Worm (Caenorhabditis elegans) whole organism, L4 larva: ENCODE measurements around the gene ZC443.7.
A peak's percentile ranks its signal among the peaks of the same experiment; 100 is the strongest.

Source experiments
- D1046.2 ChIP-seq: fragments of 200-800 bp; sonication (Bioruptor generic); IDR thresholded peaks from 2 replicates; pipeline ENCODE4 v1.3.6; 2022; ENCODE audit warnings: missing genetic modification characterization, missing compliant biosample characterization
- F26F4.8 ChIP-seq: fragments of 200-800 bp; sonication (Bioruptor generic); conservative IDR thresholded peaks from 2 replicates; pipeline ENCODE4 v1.3.6; 2022; ENCODE audit warnings: missing genetic modification characterization, missing compliant biosample characterization
- F37D6.2 ChIP-seq: sonication (generic microtip); optimal IDR thresholded peaks from 2 replicates; lab custom pipeline; 2016; ENCODE audit warnings: mild to moderate bottlenecking, missing genetic modification characterization, missing compliant biosample characterization
- F44E2.7 ChIP-seq: fragments of 200-800 bp; sonication (Bioruptor generic); IDR thresholded peaks from 2 replicates; pipeline ENCODE4 v2.1.2; 2022; ENCODE audit warnings: missing genetic modification characterization, missing compliant biosample characterization
- R02D3.7 ChIP-seq: fragments of 150-350 bp; sonication (generic microtip); optimal IDR thresholded peaks from 3 replicates; lab custom pipeline; 2014; ENCODE audit warnings: missing biosample characterization, missing genetic modification characterization
- T26A8.4 ChIP-seq: fragments of 200-800 bp; sonication (Bioruptor generic); IDR thresholded peaks from 2 replicates; pipeline ENCODE4 v1.3.6; 2022; ENCODE audit warnings: missing genetic modification characterization, missing compliant biosample characterization
- ZK546.5 ChIP-seq, 2 experiments: sonication (generic microtip); optimal IDR thresholded peaks; 2 replicates each; lab custom pipeline; 2017; ENCODE audit warnings: missing biosample characterization in 2 of 2, missing genetic modification characterization in 2 of 2
- ama-1 ChIP-seq: fragments of 150-350 bp; optimal IDR thresholded peaks from 2 replicates; lab custom pipeline; 2014; ENCODE audit warnings: inconsistent platforms, mixed read lengths
- arid-1 ChIP-seq: fragments of 200-800 bp; sonication (Bioruptor generic); conservative IDR thresholded peaks from 2 replicates; pipeline ENCODE4 v1.3.6; 2022; ENCODE audit warnings: missing genetic modification reagents, missing genetic modification characterization, missing compliant biosample characterization
- attf-4 ChIP-seq: sonication (generic microtip); optimal IDR thresholded peaks from 3 replicates; lab custom pipeline; 2017; ENCODE audit warnings: missing biosample characterization, missing genetic modification characterization
- ceh-62 ChIP-seq: sonication (generic microtip); optimal IDR thresholded peaks from 2 replicates; lab custom pipeline; 2017; ENCODE audit warnings: missing biosample characterization, missing genetic modification characterization
- ceh-82 ChIP-seq: sonication (generic microtip); optimal IDR thresholded peaks from 2 replicates; lab custom pipeline; 2017; ENCODE audit warnings: missing biosample characterization, missing genetic modification characterization
- ces-1 ChIP-seq: fragments of 150-350 bp; sonication (generic microtip); optimal IDR thresholded peaks from 4 replicates; lab custom pipeline; 2014; ENCODE audit warnings: missing biosample characterization, missing genetic modification reagents, missing genetic modification characterization
- cey-2 ChIP-seq: sonication (generic microtip); optimal IDR thresholded peaks from 3 replicates; lab custom pipeline; 2017; ENCODE audit warnings: missing genetic modification characterization, mild to moderate bottlenecking, missing compliant biosample characterization, antibody characterized with exemption, borderline replicate concordance; ENCODE audit not compliant: insufficient read depth
- ctbp-1 ChIP-seq: fragments of 200-800 bp; sonication (Bioruptor generic); IDR thresholded peaks from 2 replicates; pipeline ENCODE4 v1.3.6; 2022; ENCODE audit warnings: missing genetic modification reagents, missing genetic modification characterization, missing compliant biosample characterization
- daf-12 ChIP-seq: fragments of 150-350 bp; optimal IDR thresholded peaks from 2 replicates; lab custom pipeline; 2014; ENCODE audit warnings: missing biosample characterization, missing genetic modification reagents, missing genetic modification characterization
- daf-16 ChIP-seq, 3 experiments: sonication (generic microtip); optimal IDR thresholded peaks; 2 replicates each; lab custom pipeline; 2016 to 2017; ENCODE audit warnings: missing genetic modification characterization in 3 of 3, missing genetic modification reagents in 3 of 3, mild to moderate bottlenecking in 2 of 3, missing compliant biosample characterization in 2 of 3, missing biosample characterization in 1 of 3, moderate library complexity in 1 of 3
- daf-19 ChIP-seq: fragments of 200-800 bp; sonication (Bioruptor generic); conservative IDR thresholded peaks from 2 replicates; pipeline ENCODE4 v1.3.6; 2022; ENCODE audit warnings: missing genetic modification characterization, missing compliant biosample characterization
- daf-8 ChIP-seq: fragments of 200-800 bp; sonication (Bioruptor generic); IDR thresholded peaks from 2 replicates; pipeline ENCODE4 v1.3.6; 2022; ENCODE audit warnings: missing genetic modification characterization, missing compliant biosample characterization
- dmd-6 ChIP-seq: fragments of 200-800 bp; sonication (Bioruptor generic); IDR thresholded peaks from 2 replicates; pipeline ENCODE4 v1.3.6; 2022; ENCODE audit warnings: missing genetic modification reagents, missing genetic modification characterization, missing compliant biosample characterization
- dve-1 ChIP-seq: sonication (generic microtip); optimal IDR thresholded peaks from 2 replicates; lab custom pipeline; 2017; ENCODE audit warnings: antibody characterized with exemption, mild to moderate bottlenecking, missing genetic modification characterization, missing compliant biosample characterization; ENCODE audit not compliant: insufficient read depth
- egl-27 ChIP-seq: sonication (generic microtip); optimal IDR thresholded peaks from 3 replicates; lab custom pipeline; 2017; ENCODE audit warnings: missing biosample characterization, missing genetic modification reagents, missing genetic modification characterization
- fos-1 ChIP-seq: fragments of 150-350 bp; optimal IDR thresholded peaks from 2 replicates; lab custom pipeline; 2014; ENCODE audit warnings: missing biosample characterization, missing genetic modification characterization
- hlh-30 ChIP-seq: sonication (generic microtip); optimal IDR thresholded peaks from 2 replicates; lab custom pipeline; 2017; ENCODE audit warnings: antibody characterized with exemption, mild to moderate bottlenecking, missing genetic modification characterization, missing compliant biosample characterization; ENCODE audit not compliant: insufficient read depth
- hmg-1.1 ChIP-seq: fragments of 200-800 bp; sonication (Bioruptor generic); IDR thresholded peaks from 2 replicates; pipeline ENCODE4 v1.3.6; 2022; ENCODE audit warnings: missing genetic modification reagents, missing genetic modification characterization, missing compliant biosample characterization
- lin-15B ChIP-seq: fragments of 150-350 bp; sonication (generic microtip); optimal IDR thresholded peaks from 3 replicates; lab custom pipeline; 2014; ENCODE audit warnings: missing biosample characterization, missing genetic modification characterization
- lin-38 ChIP-seq: fragments of 200-800 bp; sonication (Bioruptor generic); IDR thresholded peaks from 2 replicates; pipeline ENCODE4 v1.3.6; 2022; ENCODE audit warnings: missing genetic modification reagents, missing genetic modification characterization, missing compliant biosample characterization
- madf-5 ChIP-seq, 2 experiments: fragments of 200-800 bp; sonication (Bioruptor generic); IDR thresholded peaks; 2 replicates each; pipeline ENCODE4 v1.3.6; 2022; ENCODE audit warnings: missing compliant biosample characterization in 2 of 2, missing genetic modification characterization in 2 of 2
- madf-9 ChIP-seq: fragments of 200-800 bp; sonication (Bioruptor generic); conservative IDR thresholded peaks from 2 replicates; pipeline ENCODE4 v1.3.6; 2022; ENCODE audit warnings: missing genetic modification reagents, missing genetic modification characterization, missing compliant biosample characterization
- mdl-1 ChIP-seq, 2 experiments: fragments of 150-350 bp in 1 of 2; sonication (generic microtip) in 1 of 2; optimal IDR thresholded peaks; 2 replicates each; lab custom pipeline; 2014 to 2017; ENCODE audit warnings: missing biosample characterization in 2 of 2, missing genetic modification characterization in 2 of 2
- mep-1 ChIP-seq: fragments of 150-350 bp; sonication (generic microtip); optimal IDR thresholded peaks from 3 replicates; lab custom pipeline; 2014; ENCODE audit warnings: missing biosample characterization, missing genetic modification characterization
- mxl-3 ChIP-seq: fragments of 200-800 bp; sonication (Bioruptor generic); optimal IDR thresholded peaks from 2 replicates; lab custom pipeline; 2018; ENCODE audit warnings: mild to moderate bottlenecking, missing genetic modification characterization, missing compliant biosample characterization
- nhr-25 ChIP-seq: sonication (generic microtip); optimal IDR thresholded peaks from 2 replicates; lab custom pipeline; 2017; ENCODE audit warnings: missing genetic modification characterization, mild to moderate bottlenecking, missing compliant biosample characterization, antibody characterized with exemption, moderate library complexity, borderline replicate concordance; ENCODE audit not compliant: insufficient read depth
- nhr-6 ChIP-seq: fragments of 150-350 bp; optimal IDR thresholded peaks from 2 replicates; lab custom pipeline; 2014; ENCODE audit warnings: missing biosample characterization, missing genetic modification characterization
- pqm-1 ChIP-seq: sonication (generic microtip); optimal IDR thresholded peaks from 2 replicates; lab custom pipeline; 2017; ENCODE audit warnings: missing biosample characterization, missing genetic modification characterization
- set-16 ChIP-seq: fragments of 200-800 bp; sonication (Bioruptor generic); IDR thresholded peaks from 2 replicates; pipeline ENCODE4 v1.3.6; 2022; ENCODE audit warnings: missing genetic modification reagents, missing genetic modification characterization, missing compliant biosample characterization
- snpc-1.2 ChIP-seq: fragments of 200-800 bp; sonication (Bioruptor generic); IDR thresholded peaks from 2 replicates; pipeline ENCODE4 v1.3.6; 2022; ENCODE audit warnings: missing genetic modification reagents, missing genetic modification characterization, missing compliant biosample characterization
- snpc-4 ChIP-seq: fragments of 150-350 bp; optimal IDR thresholded peaks from 2 replicates; lab custom pipeline; 2014; ENCODE audit warnings: missing biosample characterization, missing genetic modification characterization
- unc-39 ChIP-seq: sonication (generic microtip); optimal IDR thresholded peaks from 2 replicates; lab custom pipeline; 2017; ENCODE audit warnings: missing biosample characterization, missing genetic modification characterization
- unc-62 ChIP-seq, 3 experiments: fragments of 150-350 bp in 1 of 3; sonication (generic microtip); optimal IDR thresholded peaks in 2 of 3; peaks in 1 of 3; 1 replicate in 1 of 3; 2 replicates in 2 of 3; lab custom pipeline; 2014 to 2017; ENCODE audit warnings: missing biosample characterization in 3 of 3, missing genetic modification characterization in 3 of 3, missing genetic modification reagents in 3 of 3, missing genotype in 1 of 3
- zfp-3 ChIP-seq: fragments of 200-800 bp; sonication (Bioruptor generic); conservative IDR thresholded peaks from 2 replicates; pipeline ENCODE4 v1.3.6; 2022; ENCODE audit warnings: missing genetic modification reagents, missing genetic modification characterization, missing compliant biosample characterization

ZC443.7 gene

DNA sequence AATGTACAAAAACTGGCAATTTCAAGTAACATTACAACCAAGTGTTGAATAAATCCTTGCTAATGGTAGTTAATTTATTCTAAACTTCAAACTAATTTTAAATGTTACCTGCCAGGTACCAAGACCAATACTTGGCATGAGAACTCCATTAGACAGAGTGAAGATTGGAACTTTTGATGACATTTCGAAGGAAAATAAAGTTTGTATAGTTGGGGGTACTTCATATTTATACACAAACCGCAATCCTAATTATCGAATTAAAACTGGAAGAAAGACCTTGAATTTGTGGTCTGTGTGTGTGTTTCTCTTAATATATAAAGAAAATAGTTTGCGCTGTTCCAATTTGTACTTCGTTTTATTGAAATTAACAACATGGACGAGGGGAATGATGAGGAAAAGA is 3.6 kb downstream of the ZC443.7 start, which contains the start of gene ZC443.1:
ZC443.1 (minus strand) TSS at position 205 of the 400 bp plus-strand sequence.
- TF ChIP-seq hlh-30 (tag; lab: Kevin White, UChicago) (no peak), attf-4 (no peak), egl-27 (no peak), F37D6.2 (no peak), dmd-6 (GFP tag; lab: Robert Waterston, UW) (no peak), daf-8 (GFP tag; lab: Robert Waterston, UW) (no peak), daf-12 (tag; lab: Kevin White, UChicago) (no peak)

DNA sequence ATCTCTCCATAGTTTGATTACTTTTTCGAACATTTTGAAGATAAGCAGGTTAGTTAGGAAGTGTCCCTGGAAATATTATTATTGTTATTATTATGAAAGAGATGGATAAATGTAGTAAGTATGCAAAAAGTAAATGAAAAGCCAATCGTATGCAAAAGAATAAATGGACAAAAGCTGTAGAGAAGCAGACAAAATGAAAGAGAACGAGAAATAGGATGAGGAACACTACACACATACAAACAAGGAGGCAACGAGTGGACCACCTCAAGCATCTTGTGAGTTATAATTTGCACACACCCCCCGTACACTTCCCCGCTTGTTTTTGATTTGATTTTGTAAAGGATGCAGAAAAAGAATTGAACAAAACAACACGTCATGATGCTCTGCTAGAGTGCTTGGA is 4.8 kb downstream of the ZC443.7 start, which contains the start of gene ZC443.2:
ZC443.2 (minus strand) TSS at position 67 of the 400 bp plus-strand sequence.
- TF ChIP-seq lin-15B (tag; lab: Kevin White, UChicago) (no peak), ama-1 (lab: Kevin White, UChicago) (no peak), unc-62 (GFP tag; optimal IDR thresholded peaks at IDR 0.05 in 1 of 2; lab: Kevin White, UChicago) (peak in 1 of 2 experiments; percentile 1), unc-62 (tag; optimal IDR thresholded peaks at IDR 0.05; lab: Kevin White, UChicago) (no peak)

DNA sequence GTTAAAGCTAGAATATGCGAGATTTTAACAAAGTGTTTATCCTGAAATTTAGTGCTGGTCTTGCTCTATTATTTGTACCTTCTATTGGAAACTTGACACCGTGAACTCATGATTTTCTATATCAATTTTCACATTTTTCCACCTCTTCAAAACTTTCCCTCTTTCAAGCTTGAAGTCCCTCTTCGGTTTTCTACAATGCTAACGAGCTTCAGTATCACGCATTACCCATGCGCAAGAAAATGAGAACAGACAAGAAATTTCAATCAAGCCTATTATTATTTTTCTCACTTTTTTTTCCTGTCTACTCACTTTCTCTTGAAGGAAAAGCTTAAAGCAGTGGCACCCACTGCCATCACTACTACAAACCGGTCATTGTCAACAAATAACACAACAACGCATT is 5.5 kb downstream of the ZC443.7 start:
- TF ChIP-seq daf-12 (tag; lab: Kevin White, UChicago) (no peak), arid-1 (GFP tag; lab: Robert Waterston, UW) (no peak), unc-39 (tag; lab: Kevin White, UChicago) (no peak), hmg-1.1 (GFP tag; lab: Robert Waterston, UW) (0 out of 2 replicates have a peak, but pooled peaks have one; percentile 15), T26A8.4 (peak; percentile 40), ama-1 (lab: Kevin White, UChicago) (peak; percentile 13), daf-19 (GFP tag; lab: Robert Waterston, UW) (no peak), madf-5 (GFP tag; IDR thresholded peaks at IDR 0.05; lab: Robert Waterston, UW) (no peak), zfp-3 (GFP tag; lab: Robert Waterston, UW) (peak; percentile 6; the same call in 1 of the 2 replicates), cey-2 (tag; lab: Kevin White, UChicago) (no peak), madf-9 (GFP tag; lab: Robert Waterston, UW) (no peak), attf-4 (no peak)

DNA sequence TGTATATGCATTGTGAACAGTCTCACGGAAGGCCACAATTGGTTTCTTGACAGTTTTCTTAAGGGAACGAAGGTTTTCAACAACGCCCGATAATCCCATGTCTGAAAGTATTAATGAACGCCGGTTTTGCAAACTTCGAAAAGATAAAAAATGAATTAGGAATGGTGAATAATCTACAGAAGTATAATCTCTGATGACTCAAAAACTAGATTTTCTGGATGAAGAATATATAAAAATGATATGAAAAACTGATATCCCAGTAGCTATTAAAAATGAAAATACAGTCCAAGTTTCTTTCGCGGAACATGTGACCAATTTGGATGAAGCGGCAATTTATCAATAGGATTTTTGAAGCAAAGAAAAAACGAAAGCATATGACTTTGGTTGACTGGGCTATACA is 7.7 kb downstream of the ZC443.7 start, which contains the start of gene ZC443.3:
ZC443.3 (minus strand) TSS at position 101 of the 400 bp plus-strand sequence.
- no peak for TF ChIP-seq ceh-82 (tag; lab: Kevin White, UChicago)
- TF ChIP-seq F37D6.2: no peak
- TF ChIP-seq mdl-1 (tag; optimal IDR thresholded peaks at IDR 0.05; lab: Kevin White, UChicago): no peak
- no peak for TF ChIP-seq madf-5 (GFP tag; IDR thresholded peaks at IDR 0.05; lab: Robert Waterston, UW)
- TF ChIP-seq nhr-25 (tag; lab: Kevin White, UChicago): no peak
- TF ChIP-seq cey-2 (tag; lab: Kevin White, UChicago): no peak
- TF ChIP-seq lin-38 (GFP tag; lab: Robert Waterston, UW): no peak
- no peak for TF ChIP-seq mxl-3
- no peak for TF ChIP-seq madf-9 (GFP tag; lab: Robert Waterston, UW)
- TF ChIP-seq D1046.2 (GFP tag; lab: Robert Waterston, UW): no peak
- TF ChIP-seq zfp-3 (GFP tag; lab: Robert Waterston, UW): no peak
- no peak for TF ChIP-seq daf-16 (GFP tag; optimal IDR thresholded peaks at IDR 0.05; lab: Kevin White, UChicago)
- TF ChIP-seq daf-16 (tag; optimal IDR thresholded peaks at IDR 0.05; lab: Kevin White, UChicago): no peak

DNA sequence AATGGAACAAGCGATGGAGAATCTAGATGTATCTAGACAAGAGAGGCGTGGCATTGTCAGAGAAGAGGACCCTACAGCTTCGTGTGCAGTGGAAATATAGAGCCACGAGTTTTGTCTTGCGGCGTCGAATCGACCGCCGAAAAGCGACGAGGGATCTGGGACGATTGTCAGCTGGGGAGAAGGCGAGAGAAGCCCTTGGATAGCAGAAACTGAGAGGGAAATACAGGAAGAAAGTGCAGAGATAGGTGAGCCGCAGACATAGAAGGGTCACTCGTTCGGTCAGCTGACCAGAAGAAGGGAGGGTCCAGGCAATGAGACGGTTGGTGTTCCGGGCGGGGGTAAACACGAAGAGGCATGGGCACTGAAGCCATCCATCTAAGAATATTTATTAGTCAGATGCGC is 8.2 kb downstream of the ZC443.7 start:
- TF ChIP-seq ZK546.5 (tag; optimal IDR thresholded peaks at IDR 0.05; lab: Kevin White, UChicago) (no peak), daf-8 (GFP tag; lab: Robert Waterston, UW) (no peak), F44E2.7 (GFP tag; lab: Robert Waterston, UW) (no peak), F26F4.8 (GFP tag; lab: Robert Waterston, UW) (no peak), nhr-6 (tag; lab: Kevin White, UChicago) (peak; percentile 71), ceh-62 (tag; lab: Kevin White, UChicago) (no peak), R02D3.7 (tag; lab: Kevin White, UChicago) (no peak), madf-9 (GFP tag; lab: Robert Waterston, UW) (no peak), pqm-1 (tag; lab: Kevin White, UChicago) (no peak), dve-1 (tag; lab: Kevin White, UChicago) (peak; percentile 21), set-16 (GFP tag; lab: Robert Waterston, UW) (peak; percentile 88), snpc-1.2 (GFP tag; lab: Robert Waterston, UW) (0 out of 2 replicates have a peak, but pooled peaks have one; percentile 15), snpc-4 (no peak), ces-1 (GFP tag; lab: Kevin White, UChicago) (no peak), dmd-6 (GFP tag; lab: Robert Waterston, UW) (peak; percentile 51; the same call in 1 of the 2 replicates), fos-1 (tag; lab: Kevin White, UChicago) (no peak), ctbp-1 (GFP tag; lab: Robert Waterston, UW) (peak; percentile 82), mep-1 (tag; lab: Kevin White, UChicago) (peak; percentile 68), F37D6.2 (peak; percentile 70)
